Fruit fly (Drosophila melanogaster): Measurements from ENCODE around the gene vvl.

dm6 chr3L:6784635-6785606, 5.0 kb upstream of the vvl start:
- TF ChIP-seq fru (GFP tag; optimal IDR thresholded peaks at IDR 0.05) (no peak), pan (optimal IDR thresholded peaks at IDR 0.05) (no peak), tai (GFP tag; optimal IDR thresholded peaks at IDR 0.05) (no peak), CG9705 (GFP tag; optimal IDR thresholded peaks at IDR 0.05) (no peak), Dfd (GFP tag; optimal IDR thresholded peaks at IDR 0.05) (no peak)

Measured in whole organism, wandering third instar larva.